Fruit fly (Drosophila melanogaster): ENCODE data around the gene Zmynd10.

Zmynd10 gene

DNA sequence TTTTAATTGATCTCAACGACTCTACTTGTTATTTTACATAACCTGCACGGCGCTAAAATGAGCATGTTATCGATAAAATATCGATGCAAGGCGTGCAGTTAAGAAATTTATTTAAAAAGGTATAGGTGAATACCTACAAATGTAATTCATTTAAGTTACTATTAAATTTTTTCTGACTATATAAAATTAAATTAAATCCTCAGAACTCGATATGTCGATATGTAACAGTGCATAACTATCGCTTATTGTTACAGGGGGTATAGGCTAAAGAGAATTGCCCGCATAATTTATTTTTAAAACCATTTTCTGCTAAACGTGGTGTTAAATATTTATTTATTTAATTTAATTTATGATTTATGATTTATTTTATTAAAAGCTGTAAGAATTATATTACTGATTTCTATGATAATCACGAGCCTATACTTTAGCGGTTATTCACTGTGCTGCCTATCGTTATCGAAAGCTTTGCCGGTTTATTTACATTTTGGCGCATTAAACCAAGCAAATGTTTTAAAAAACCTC, 8.4 kb downstream of the Zmynd10 start, which contains the start of the genes mRpL20 and Icmt (continued):
- TF ChIP-seq CG18599 (GFP tag; optimal IDR thresholded peaks at IDR 0.05): peak; percentile 86
- peak; percentile 96 for TF ChIP-seq ase (GFP tag; IDR thresholded peaks at IDR 0.05)
- TF ChIP-seq scrt (GFP tag; optimal IDR thresholded peaks at IDR 0.05): peak; percentile 51
- TF ChIP-seq zf30C (GFP tag; optimal IDR thresholded peaks at IDR 0.05): no peak
- TF ChIP-seq CG33557 (GFP tag; optimal IDR thresholded peaks at IDR 0.05): peak; percentile 70
- peak; percentile 95 for TF ChIP-seq al (GFP tag; IDR thresholded peaks at IDR 0.05)
- TF ChIP-seq Fer3 (tag; optimal IDR thresholded peaks at IDR 0.05): peak; percentile 91
- TF ChIP-seq Deaf1 (tag; optimal IDR thresholded peaks at IDR 0.05): peak; percentile 73
- peak; percentile 78; the same call in 2 of the 3 replicates for TF ChIP-seq CG14860 (GFP tag; IDR thresholded peaks at IDR 0.05; ENCODE audit: partially characterized antibody)
- peak; percentile 25 for TF ChIP-seq Atf-2 (GFP tag; optimal IDR thresholded peaks at IDR 0.05)
- peak; percentile 93 for TF ChIP-seq Oaz (GFP tag; IDR thresholded peaks at IDR 0.05)
- peak; percentile 56 for TF ChIP-seq CG18764 (GFP tag; optimal IDR thresholded peaks at IDR 0.05)
- TF ChIP-seq CG1024 (GFP tag; IDR thresholded peaks at IDR 0.05): peak; percentile 73
- peak; percentile 92 for TF ChIP-seq CG17829 (tag; optimal IDR thresholded peaks at IDR 0.05)
- peak; percentile 98 for TF ChIP-seq lmd (GFP tag; IDR thresholded peaks at IDR 0.05)
- TF ChIP-seq CG11093 (GFP tag; IDR thresholded peaks at IDR 0.05): peak; percentile 94
- TF ChIP-seq ERR (GFP tag; optimal IDR thresholded peaks at IDR 0.05): no peak
- peak; percentile 62 for TF ChIP-seq gcm2 (GFP tag; optimal IDR thresholded peaks at IDR 0.05)
- no peak for TF ChIP-seq NC2α (GFP tag; optimal IDR thresholded peaks at IDR 0.05)
- no peak for TF ChIP-seq pb (GFP tag; optimal IDR thresholded peaks at IDR 0.05)
- peak; percentile 80 for TF ChIP-seq sug (tag; optimal IDR thresholded peaks at IDR 0.05)
- peak; percentile 94 for TF ChIP-seq CG10209 (GFP tag; optimal IDR thresholded peaks at IDR 0.05)
- peak; percentile 36 for TF ChIP-seq bab2 (GFP tag; optimal IDR thresholded peaks at IDR 0.05)
- TF ChIP-seq gcm (GFP tag; optimal IDR thresholded peaks at IDR 0.05): peak; percentile 97
- peak; percentile 69 for TF ChIP-seq CG6683 (GFP tag; optimal IDR thresholded peaks at IDR 0.05)
- TF ChIP-seq CG7271 (tag; optimal IDR thresholded peaks at IDR 0.05): peak; percentile 71
- peak; percentile 98 for TF ChIP-seq Awh (GFP tag; IDR thresholded peaks at IDR 0.05)
- peak; percentile 83 for TF ChIP-seq CG2116 (GFP tag; optimal IDR thresholded peaks at IDR 0.05)
- peak; percentile 85 for TF ChIP-seq Six4 (GFP tag; optimal IDR thresholded peaks at IDR 0.05)
- peak; percentile 68 for TF ChIP-seq CG4707 (GFP tag; optimal IDR thresholded peaks at IDR 0.05)
- TF ChIP-seq sd (tag; optimal IDR thresholded peaks at IDR 0.05): no peak
- TF ChIP-seq CG2129 (GFP tag; IDR thresholded peaks at IDR 0.05; ENCODE audit: partially characterized antibody): peak; percentile 28; the same call in 1 of the 2 replicates
- TF ChIP-seq CG9932 (GFP tag; IDR thresholded peaks at IDR 0.05): peak; percentile 95
- TF ChIP-seq bsh (GFP tag; optimal IDR thresholded peaks at IDR 0.05): peak; percentile 74 to 97
- no peak for TF ChIP-seq HLHmδ (GFP tag; optimal IDR thresholded peaks at IDR 0.05)
- peak; percentile 89 for TF ChIP-seq jigr1 (GFP tag; IDR thresholded peaks at IDR 0.05)
- peak; percentile 73 for TF ChIP-seq trem (tag; optimal IDR thresholded peaks at IDR 0.05)
- peak; percentile 97 for TF ChIP-seq CG3847 (GFP tag; IDR thresholded peaks at IDR 0.05)
- peak; percentile 88 for TF ChIP-seq phol (tag; optimal IDR thresholded peaks at IDR 0.05)
- peak; percentile 88 for TF ChIP-seq CG1233 (GFP tag; optimal IDR thresholded peaks at IDR 0.05)
- TF ChIP-seq seq (GFP tag; IDR thresholded peaks at IDR 0.05): peak; percentile 92
- no peak for TF ChIP-seq yki (optimal IDR thresholded peaks at IDR 0.05)
- peak; percentile 96 for TF ChIP-seq CG12659 (GFP tag; optimal IDR thresholded peaks at IDR 0.05)
- TF ChIP-seq Abd-B (GFP tag; optimal IDR thresholded peaks at IDR 0.05): peak; percentile 93
- peak; percentile 88 for TF ChIP-seq CG7357 (GFP tag; IDR thresholded peaks at IDR 0.05)
- peak; percentile 91 for TF ChIP-seq lab (GFP tag; optimal IDR thresholded peaks at IDR 0.05)
- peak; percentile 78 for TF ChIP-seq zen (tag; optimal IDR thresholded peaks at IDR 0.05)
- TF ChIP-seq her (GFP tag; optimal IDR thresholded peaks at IDR 0.05): no peak
- TF ChIP-seq CG2202 (tag; optimal IDR thresholded peaks at IDR 0.05): peak; percentile 76
- peak; percentile 28 for TF ChIP-seq CG17802 (tag; optimal IDR thresholded peaks at IDR 0.05)
